Worm (Caenorhabditis elegans): ENCODE data around the gene F27D9.2.

F27D9.2 gene

DNA sequence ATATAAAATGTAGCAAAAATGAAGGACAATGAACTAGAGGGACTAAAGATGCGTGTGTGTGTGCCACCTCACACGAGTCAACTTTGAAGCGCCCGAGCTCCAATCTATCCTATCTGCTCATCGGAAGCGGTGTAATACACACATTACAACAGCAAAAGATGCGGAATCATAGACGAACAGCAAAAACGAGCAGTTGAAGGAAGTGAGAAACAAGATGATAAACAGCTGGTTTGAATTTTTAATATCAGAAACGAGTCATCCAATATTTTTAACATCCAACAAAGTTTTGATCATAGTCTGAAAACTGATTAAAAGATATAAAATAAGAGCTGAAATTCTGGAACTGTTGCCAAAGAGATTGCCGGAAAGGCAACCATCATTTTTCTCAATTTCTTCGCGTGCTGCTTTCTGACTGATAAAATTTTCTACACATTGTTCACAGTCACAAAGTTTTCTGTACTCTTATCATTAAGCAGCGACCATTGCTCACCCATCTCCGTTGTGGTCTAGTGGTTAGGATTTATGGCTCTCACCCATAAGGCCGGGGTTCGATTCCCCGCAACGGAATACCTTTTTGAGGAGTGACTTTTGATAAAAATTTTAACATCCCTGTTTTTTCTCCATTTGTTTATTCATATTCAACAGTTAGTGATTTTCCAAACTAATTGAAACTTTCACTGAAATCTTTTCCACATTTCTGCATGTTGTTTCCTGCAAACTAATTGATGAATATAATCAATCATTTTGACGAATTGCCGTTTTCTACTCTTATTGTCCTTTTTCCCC, 7.9 kb downstream of the F27D9.2 start, which contains the start of gene stn-2 (continued):
- TF ChIP-seq ceh-32 (tag; optimal IDR thresholded peaks at IDR 0.05; ENCODE audit: poor library complexity) = no peak
- peak; percentile 48 for TF ChIP-seq dmd-6 (GFP tag; IDR thresholded peaks at IDR 0.05)
- peak; percentile 50 for TF ChIP-seq mes-2 (tag; optimal IDR thresholded peaks at IDR 0.05; ENCODE audit: poor library complexity, severe bottlenecking)
- peak; percentile 37 for TF ChIP-seq nhr-102 (tag; optimal IDR thresholded peaks at IDR 0.05)
- TF ChIP-seq Y5F2A.4 (GFP tag; optimal IDR thresholded peaks at IDR 0.05) = no peak
- TF ChIP-seq unc-130 (GFP tag; optimal IDR thresholded peaks at IDR 0.05) = no peak
- peak; percentile 7 for TF ChIP-seq nhr-28 (tag; optimal IDR thresholded peaks at IDR 0.05)
- no peak for TF ChIP-seq lin-38 (GFP tag; IDR thresholded peaks at IDR 0.05)
- no peak for TF ChIP-seq F10B5.3 (tag; optimal IDR thresholded peaks at IDR 0.05)
- TF ChIP-seq ces-1 (GFP tag; optimal IDR thresholded peaks at IDR 0.05) = no peak
- TF ChIP-seq pha-4 (GFP tag; IDR thresholded peaks at IDR 0.05) = peak; percentile 56; the same call in 1 of the 2 replicates
- TF ChIP-seq pha-4 (tag; optimal IDR thresholded peaks at IDR 0.05) = peak; percentile 10
- no peak for TF ChIP-seq ceh-20 (GFP tag; IDR thresholded peaks at IDR 0.05)
- TF ChIP-seq T26A8.4 (GFP tag; IDR thresholded peaks at IDR 0.05) = 0 out of 2 replicates have a peak, but pooled peaks have one; percentile 37
- TF ChIP-seq nhr-48 (tag; optimal IDR thresholded peaks at IDR 0.05) = peak; percentile 8
- TF ChIP-seq F26F4.8 (GFP tag; conservative IDR thresholded peaks at IDR 0.05) = 0 out of 2 replicates have a peak, but pooled peaks have one; percentile 6
- 0 out of 2 replicates have a peak, but pooled peaks have one; percentile 64 for TF ChIP-seq dmd-8 (GFP tag; IDR thresholded peaks at IDR 0.05)
- TF ChIP-seq dve-1 (tag; optimal IDR thresholded peaks at IDR 0.05; ENCODE audit: insufficient read depth) = peak; percentile 38
- peak; percentile 44 for TF ChIP-seq T20F7.1 (GFP tag; optimal IDR thresholded peaks at IDR 0.05)
- peak; percentile 3 for TF ChIP-seq duxl-1 (tag; optimal IDR thresholded peaks at IDR 0.05; ENCODE audit: poor library complexity)
- TF ChIP-seq arid-1 (GFP tag; conservative IDR thresholded peaks at IDR 0.05) = peak; percentile 75
- peak; percentile 62 for TF ChIP-seq lim-7 (GFP tag; IDR thresholded peaks at IDR 0.05)
- peak; percentile 75 for TF ChIP-seq aha-1 (tag)
- peak; percentile 55; the same call in 1 of the 2 replicates for TF ChIP-seq ctbp-1 (GFP tag; IDR thresholded peaks at IDR 0.05)
- TF ChIP-seq mdl-1 (tag; optimal IDR thresholded peaks at IDR 0.05) = no peak
- TF ChIP-seq nhr-76 (tag; optimal IDR thresholded peaks at IDR 0.05) = no peak
- no peak for TF ChIP-seq daf-8 (GFP tag; IDR thresholded peaks at IDR 0.05)
- peak; percentile 52; the same call in 1 of the 2 replicates for TF ChIP-seq nhr-41 (GFP tag; IDR thresholded peaks at IDR 0.05)
- no peak for TF ChIP-seq aly-2 (tag; optimal IDR thresholded peaks at IDR 0.05)
- TF ChIP-seq Y75B8A.6 (GFP tag; IDR thresholded peaks at IDR 0.05) = no peak

DNA sequence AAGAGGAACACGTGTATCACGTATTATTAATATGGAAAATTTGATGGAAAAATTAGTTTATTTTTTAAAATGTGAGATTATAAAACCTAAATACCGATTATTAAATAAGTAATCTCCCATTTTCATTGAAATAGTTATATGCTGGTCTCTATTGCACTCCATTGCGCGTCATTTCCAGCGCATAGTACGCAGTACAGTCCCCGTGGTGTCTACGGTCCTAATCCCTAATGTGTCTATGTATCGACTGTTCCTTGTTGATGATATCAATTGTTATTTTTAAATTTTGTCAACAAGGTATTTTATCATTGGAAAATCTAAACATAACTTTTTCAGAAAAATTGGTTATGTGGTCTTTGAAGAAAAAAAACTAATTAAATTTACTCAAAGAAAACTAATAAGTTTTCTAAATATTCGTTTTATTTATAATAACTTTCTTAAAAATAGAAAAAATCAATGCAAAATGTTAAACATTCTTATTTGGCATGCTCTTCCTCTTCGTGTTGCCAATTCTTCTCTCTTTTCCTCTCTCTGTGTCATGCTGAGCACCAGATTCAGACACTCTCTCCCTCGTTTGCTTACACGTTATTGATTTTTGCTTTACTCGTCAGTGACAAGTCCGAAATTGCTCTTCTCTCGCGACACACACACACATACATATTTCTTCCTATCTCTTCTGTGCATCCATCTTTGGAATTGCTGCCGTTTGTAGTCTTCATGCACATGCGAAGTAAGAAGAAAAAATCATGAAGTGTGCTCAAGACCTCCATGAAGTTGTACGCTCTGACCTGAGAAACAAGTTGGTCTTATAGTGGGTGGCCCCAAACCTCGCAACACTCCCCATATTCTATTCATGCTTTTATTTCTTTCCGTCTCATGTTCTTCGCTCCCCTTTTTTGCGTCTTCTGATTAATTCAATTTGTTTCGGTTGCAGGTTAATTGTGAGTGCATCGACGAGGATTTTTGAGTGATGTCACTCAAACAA, 9.5 kb downstream of the F27D9.2 start, which contains the start of gene unc-18:
unc-18 (plus strand) TSS at position 932 of the 982 bp plus-strand sequence.
- TF ChIP-seq mep-1 (tag; optimal IDR thresholded peaks at IDR 0.05) (peak; percentile 58), hlh-11 (tag; optimal IDR thresholded peaks at IDR 0.05) (peak; percentile 3), dpl-1 (GFP tag; optimal IDR thresholded peaks at IDR 0.05) (no peak), hlh-30 (tag; optimal IDR thresholded peaks at IDR 0.05; ENCODE audit: insufficient read depth) (peak; percentile 65), daf-16 (GFP tag; optimal IDR thresholded peaks at IDR 0.05) (no peak), daf-16 (tag; optimal IDR thresholded peaks at IDR 0.05) (peak; percentile 82), egl-27 (tag; optimal IDR thresholded peaks at IDR 0.05) (no peak), hmg-1.1 (GFP tag; IDR thresholded peaks at IDR 0.05) (peak; percentile 23; the same call in 1 of the 2 replicates), lsy-2 (tag; optimal IDR thresholded peaks at IDR 0.05) (peak in 1 of 2 experiments; percentile 34), ZK546.5 (tag; optimal IDR thresholded peaks at IDR 0.05) (no peak), nhr-25 (tag; optimal IDR thresholded peaks at IDR 0.05; ENCODE audit: borderline replicate concordance, insufficient read depth) (no peak), mdl-1 (tag; optimal IDR thresholded peaks at IDR 0.05) (peak in 1 of 2 experiments; percentile 12), unc-62 (GFP tag; optimal IDR thresholded peaks at IDR 0.05 in 1 of 2) (peak in 1 of 2 experiments; percentile 99), unc-62 (tag; optimal IDR thresholded peaks at IDR 0.05) (no peak), mes-2 (tag; optimal IDR thresholded peaks at IDR 0.05; ENCODE audit: poor library complexity, severe bottlenecking) (peak; percentile 57), daf-12 (tag; optimal IDR thresholded peaks at IDR 0.05) (no peak), lin-39 (tag; optimal IDR thresholded peaks at IDR 0.05) (peak; percentile 50), D1046.2 (GFP tag; IDR thresholded peaks at IDR 0.05) (no peak), ceh-28 (tag; optimal IDR thresholded peaks at IDR 0.05) (peak; percentile 76)
